Worm (Caenorhabditis elegans): ENCODE data around the gene rpap-2.
"Not testable (repeated sequence)": the region's sequence is repeated elsewhere in the genome, so short reads cannot be mapped to it uniquely, and the experiment has no call there.

Gene rpap-2

DNA sequence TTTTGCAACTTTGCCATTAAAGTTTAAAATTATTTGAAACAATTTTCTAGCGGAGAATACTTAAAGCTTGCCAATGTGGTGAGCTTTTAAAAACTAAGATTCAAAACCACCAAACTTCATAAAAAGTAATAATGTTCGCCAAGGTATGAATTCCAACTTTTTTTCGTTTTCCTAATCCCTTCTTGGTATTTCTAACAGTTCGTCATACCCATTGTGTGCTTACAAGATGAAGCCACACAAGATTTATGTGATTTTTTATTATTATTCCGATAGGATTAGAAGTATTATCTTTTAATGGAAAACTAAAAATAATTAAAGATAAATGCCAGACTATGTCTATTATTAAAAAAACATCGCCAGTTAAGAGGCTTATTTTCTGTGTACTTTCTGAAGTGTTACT lies 20.3 kb downstream of the rpap-2 start:
- TF ChIP-seq crh-2 (tag; optimal IDR thresholded peaks at IDR 0.05) (no peak), nhr-12 (tag; optimal IDR thresholded peaks at IDR 0.05) (no peak), mdl-1 (tag; optimal IDR thresholded peaks at IDR 0.05) (no peak), nhr-10 (tag; optimal IDR thresholded peaks at IDR 0.05) (no peak), Y55F3AM.14 (GFP tag; optimal IDR thresholded peaks at IDR 0.05) (no peak), ztf-11 (tag; optimal IDR thresholded peaks at IDR 0.05) (no peak), mab-5 (tag; optimal IDR thresholded peaks at IDR 0.05) (no peak)

DNA sequence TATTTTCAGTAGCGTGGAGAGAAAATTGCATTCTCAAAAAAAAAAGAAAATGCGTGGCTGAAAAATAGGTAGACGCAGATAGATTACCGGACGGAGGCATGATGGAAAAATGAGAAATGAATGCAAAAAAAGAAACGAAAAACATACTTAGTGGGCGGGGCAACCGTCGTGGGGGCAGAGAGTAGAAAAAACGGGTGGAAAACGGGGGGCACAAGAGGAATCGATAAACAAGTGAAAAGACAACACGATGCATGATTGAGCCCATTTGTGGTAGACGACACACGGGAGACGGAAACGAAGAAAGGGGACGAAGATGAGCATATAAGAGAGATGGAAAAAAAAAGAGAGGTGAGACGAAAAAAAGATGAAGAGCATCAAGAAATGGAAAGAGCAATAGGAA lies 20.8 kb downstream of the rpap-2 start:
- TF ChIP-seq unc-39 (tag; optimal IDR thresholded peaks at IDR 0.05) (no peak), unc-55 (GFP tag; optimal IDR thresholded peaks at IDR 0.05) (peak; percentile 40)

DNA sequence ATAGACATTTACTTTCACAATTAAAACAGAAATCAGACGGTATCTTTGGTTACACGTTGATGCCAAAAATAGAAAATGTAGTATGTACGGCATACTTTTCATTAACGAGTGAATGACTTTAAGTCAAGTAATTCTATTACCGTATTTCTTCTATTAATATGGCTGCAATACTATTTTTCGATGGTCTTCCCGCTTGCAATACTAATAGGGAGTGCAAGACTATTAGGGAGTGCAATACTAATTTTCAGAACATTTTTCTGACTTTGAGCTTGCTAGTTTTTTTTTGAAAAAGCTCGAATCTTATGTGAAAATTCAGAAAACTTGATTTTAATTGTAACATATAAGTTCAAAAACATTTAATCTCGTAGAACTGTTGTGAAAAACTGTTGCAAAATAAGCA lies 22.0 kb downstream of the rpap-2 start, which contains the start of gene R08D7.7:
Gene R08D7.7, plus strand, starts transcription at position 301 of the 400 bp plus-strand sequence.
- not testable (repeated sequence) for TF ChIP-seq Y55F3AM.14 (GFP tag; optimal IDR thresholded peaks at IDR 0.05); blmp-1 (tag; optimal IDR thresholded peaks at IDR 0.05; ENCODE audit: insufficient read depth); crh-2 (tag; optimal IDR thresholded peaks at IDR 0.05)

DNA sequence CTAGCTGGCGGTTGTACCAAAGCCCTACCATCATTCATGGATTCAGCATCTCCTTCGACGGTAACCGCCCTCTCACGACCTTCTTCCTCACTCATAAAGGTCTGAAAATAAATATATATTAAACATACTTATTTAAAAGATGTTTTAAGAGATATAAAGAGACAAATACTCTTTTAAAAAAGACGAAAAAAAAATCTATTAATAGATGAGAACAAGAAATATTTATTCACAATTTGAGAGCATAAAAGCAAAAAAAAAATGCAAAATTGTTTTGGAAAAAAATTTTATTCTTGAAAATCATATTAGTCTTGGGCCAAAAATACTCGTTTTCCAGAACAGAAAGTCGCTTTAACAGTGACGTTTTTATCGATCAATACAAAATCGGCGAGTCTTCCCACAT lies 28.9 kb downstream of the rpap-2 start, which contains the start of gene skat-1:
Gene skat-1, minus strand, starts transcription at position 101 of the 400 bp plus-strand sequence.
- no peak for TF ChIP-seq sma-3 (GFP tag; optimal IDR thresholded peaks at IDR 0.05)
- TF ChIP-seq ztf-4 (tag; optimal IDR thresholded peaks at IDR 0.05) = no peak

DNA sequence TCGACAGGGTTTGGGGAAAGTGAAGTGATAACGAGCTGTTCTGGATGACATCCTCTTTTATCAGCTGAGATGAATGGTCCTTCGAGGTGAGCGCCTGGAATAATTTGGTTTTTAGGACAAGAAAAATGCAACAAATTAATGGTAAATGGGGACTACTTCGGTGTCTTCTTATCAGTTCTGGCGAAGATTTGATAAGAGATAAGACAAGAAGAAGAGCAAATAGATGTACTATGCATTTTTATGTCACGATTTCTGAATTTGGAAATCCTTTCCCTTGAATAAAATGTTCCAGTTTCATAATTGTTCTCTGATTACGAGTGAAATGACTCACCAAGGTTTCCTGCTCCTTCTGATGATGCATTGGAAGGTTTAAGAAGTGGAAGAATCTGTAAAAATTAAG lies 30.1 kb downstream of the rpap-2 start:
- TF ChIP-seq snpc-4 (tag; optimal IDR thresholded peaks at IDR 0.05) (no peak), nhr-21 (tag; optimal IDR thresholded peaks at IDR 0.05) (no peak), aly-2 (tag; optimal IDR thresholded peaks at IDR 0.05) (no peak), fos-1 (tag; optimal IDR thresholded peaks at IDR 0.05) (peak; percentile 84), zag-1 (tag; optimal IDR thresholded peaks at IDR 0.05) (no peak), mbf-1 (tag; optimal IDR thresholded peaks at IDR 0.05) (no peak), ztf-4 (tag; optimal IDR thresholded peaks at IDR 0.05) (no peak)

DNA sequence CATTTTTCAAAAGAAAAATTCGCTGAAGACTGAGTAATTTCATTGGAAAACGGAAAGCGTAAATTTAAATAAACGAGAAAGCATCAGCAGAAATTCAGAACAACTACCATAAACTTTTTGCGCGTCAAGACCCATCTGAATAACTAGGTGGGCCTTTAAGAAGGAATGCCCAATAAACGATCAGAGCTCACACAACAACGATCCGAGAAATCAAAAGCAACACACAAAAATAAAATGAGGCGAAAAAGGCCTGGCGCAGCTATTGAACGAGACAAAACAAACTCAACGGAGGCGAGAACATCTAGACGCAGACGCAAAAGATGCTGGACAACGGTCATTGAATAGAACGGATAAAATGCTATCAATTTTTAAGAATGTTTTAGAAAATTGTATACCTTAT lies 31.1 kb downstream of the rpap-2 start:
- TF ChIP-seq Y55F3AM.14 (GFP tag; optimal IDR thresholded peaks at IDR 0.05) (no peak), gmeb-1 (tag; optimal IDR thresholded peaks at IDR 0.05) (no peak), elt-1 (tag; optimal IDR thresholded peaks at IDR 0.05) (no peak), nhr-6 (tag; optimal IDR thresholded peaks at IDR 0.05) (no peak), sma-9 (GFP tag; optimal IDR thresholded peaks at IDR 0.05) (no peak), sma-9 (tag; optimal IDR thresholded peaks at IDR 0.05) (no peak), zag-1 (tag; optimal IDR thresholded peaks at IDR 0.05) (no peak), alr-1 (tag; optimal IDR thresholded peaks at IDR 0.05) (no peak), lsy-2 (tag; optimal IDR thresholded peaks at IDR 0.05) (no peak), aly-2 (tag; optimal IDR thresholded peaks at IDR 0.05) (no peak), lin-11 (tag; optimal IDR thresholded peaks at IDR 0.05) (no peak), skn-1 (tag; optimal IDR thresholded peaks at IDR 0.05) (no peak), blmp-1 (tag; optimal IDR thresholded peaks at IDR 0.05; ENCODE audit: insufficient read depth) (no peak), lin-39 (tag; optimal IDR thresholded peaks at IDR 0.05) (no peak), nhr-25 (tag; optimal IDR thresholded peaks at IDR 0.05) (no peak)

DNA sequence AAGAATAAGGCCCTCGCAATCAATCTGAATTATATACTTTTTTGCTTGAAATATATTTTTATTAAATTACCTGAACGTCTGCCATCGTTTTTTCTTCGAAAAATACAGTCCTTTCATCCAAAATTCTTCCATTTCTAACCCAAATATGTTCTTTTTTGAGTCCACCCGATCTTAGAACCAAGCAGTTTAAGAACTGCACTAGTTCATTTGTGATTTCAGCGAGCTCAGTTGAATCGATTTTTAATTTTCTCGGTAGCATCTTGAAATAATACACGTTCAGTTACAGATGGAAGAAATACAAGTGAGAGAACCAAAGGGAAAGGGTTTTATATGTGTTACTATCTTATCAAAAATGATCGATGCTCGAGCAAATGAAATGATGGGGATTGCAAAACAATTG lies 31.7 kb downstream of the rpap-2 start, which contains the start of gene F59B2.3:
Gene F59B2.3, minus strand, starts transcription at position 259 of the 400 bp plus-strand sequence.
- no peak for TF ChIP-seq alr-1 (tag; optimal IDR thresholded peaks at IDR 0.05)
- no peak for TF ChIP-seq sem-4 (tag; optimal IDR thresholded peaks at IDR 0.05)
- TF ChIP-seq peb-1 (tag; optimal IDR thresholded peaks at IDR 0.05) = no peak
- TF ChIP-seq ztf-1 (GFP tag; conservative IDR thresholded peaks at IDR 0.05) = no peak
- TF ChIP-seq F13H6.1 (tag; optimal IDR thresholded peaks at IDR 0.05) = no peak
- TF ChIP-seq nhr-77 (tag; optimal IDR thresholded peaks at IDR 0.05) = no peak
- no peak for TF ChIP-seq lin-11 (tag; optimal IDR thresholded peaks at IDR 0.05)
- TF ChIP-seq unc-39 (tag; optimal IDR thresholded peaks at IDR 0.05) = no peak
- no peak for TF ChIP-seq nhr-21 (tag; optimal IDR thresholded peaks at IDR 0.05)
- TF ChIP-seq unc-55 (GFP tag; optimal IDR thresholded peaks at IDR 0.05) = no peak
- TF ChIP-seq nhr-12 (tag; optimal IDR thresholded peaks at IDR 0.05) = no peak
- no peak for TF ChIP-seq nhr-10 (tag; optimal IDR thresholded peaks at IDR 0.05)

All from whole organism, L2 larva.